Worm (Caenorhabditis elegans) whole organism, young adult: Measurements from ENCODE around the gene cut-3.

ENCODE experiments used
- B0019.2 ChIP-seq: fragments of 200-800 bp; sonication (Bioruptor generic); conservative IDR thresholded peaks from 2 replicates; pipeline ENCODE4 v1.3.6; 2022; ENCODE audit warnings: missing genetic modification reagents, missing genetic modification characterization, missing compliant biosample characterization
- B0261.1 ChIP-seq: sonication (generic microtip); optimal IDR thresholded peaks from 2 replicates; lab custom pipeline; 2016; ENCODE audit warnings: mild to moderate bottlenecking, missing genetic modification characterization, moderate library complexity, missing compliant biosample characterization
- B0336.3 ChIP-seq: fragments of 200-800 bp; sonication (Bioruptor generic); IDR thresholded peaks from 2 replicates; pipeline ENCODE4 v1.3.6; 2022; ENCODE audit warnings: missing genetic modification characterization, missing compliant biosample characterization
- C17E4.6 ChIP-seq: fragments of 200-800 bp; sonication (Bioruptor generic); IDR thresholded peaks from 2 replicates; pipeline ENCODE4 v1.3.6; 2022; ENCODE audit warnings: missing genetic modification reagents, missing genetic modification characterization, missing compliant biosample characterization
- F10E7.11 ChIP-seq: sonication (generic microtip); optimal IDR thresholded peaks from 2 replicates; lab custom pipeline; 2017; ENCODE audit warnings: mild to moderate bottlenecking, missing genetic modification characterization, moderate library complexity, missing compliant biosample characterization
- F49E8.2 ChIP-seq: sonication (generic microtip); optimal IDR thresholded peaks from 3 replicates; lab custom pipeline; 2017; ENCODE audit warnings: missing genetic modification characterization, mild to moderate bottlenecking, missing compliant biosample characterization, antibody characterized with exemption, moderate library complexity; ENCODE audit not compliant: insufficient read depth
- F55B11.4 ChIP-seq: sonication (generic microtip); optimal IDR thresholded peaks from 2 replicates; lab custom pipeline; 2016; ENCODE audit warnings: missing compliant biosample characterization, missing genetic modification characterization, borderline replicate concordance; ENCODE audit not compliant: insufficient read depth
- Y53G8AR.9 ChIP-seq: fragments of 200-800 bp; sonication (Bioruptor generic); conservative IDR thresholded peaks from 2 replicates; pipeline ENCODE4 v1.3.6; 2022; ENCODE audit warnings: missing genetic modification reagents, missing genetic modification characterization, missing compliant biosample characterization
- ZK185.1 ChIP-seq: sonication (generic microtip); optimal IDR thresholded peaks from 2 replicates; lab custom pipeline; 2016; ENCODE audit warnings: mild to moderate bottlenecking, missing genetic modification characterization, missing compliant biosample characterization; ENCODE audit not compliant: poor library complexity, severe bottlenecking
- ama-1 ChIP-seq, 3 experiments: fragments of 150-350 bp in 1 of 3; sonication (generic microtip) in 2 of 3; optimal IDR thresholded peaks; 2 replicates each; lab custom pipeline; 2014 to 2018; ENCODE audit warnings: missing biosample characterization in 2 of 3, missing genetic modification characterization in 2 of 3, missing genetic modification reagents in 2 of 3
- attf-5 ChIP-seq: fragments of 200-800 bp; sonication (Bioruptor generic); optimal IDR thresholded peaks from 2 replicates; lab custom pipeline; 2018; ENCODE audit warnings: mild to moderate bottlenecking, missing genetic modification characterization, missing compliant biosample characterization
- cebp-1 ChIP-seq, 2 experiments: fragments of 200-800 bp in 1 of 2; sonication (Bioruptor generic) in 1 of 2; sonication (generic microtip) in 1 of 2; IDR thresholded peaks in 1 of 2; optimal IDR thresholded peaks in 1 of 2; 2 replicates each; pipeline versions ENCODE4 v1.3.6 to Lab custom; 2017 to 2022; ENCODE audit warnings: missing compliant biosample characterization in 2 of 2, missing genetic modification characterization in 2 of 2, mild to moderate bottlenecking in 1 of 2, missing genetic modification reagents in 1 of 2, moderate library complexity in 1 of 2
- chd-7 ChIP-seq: sonication (generic microtip); optimal IDR thresholded peaks from 2 replicates; lab custom pipeline; 2016; ENCODE audit warnings: mild to moderate bottlenecking, missing genetic modification characterization, moderate library complexity, missing compliant biosample characterization
- die-1 ChIP-seq: sonication (generic microtip); optimal IDR thresholded peaks from 2 replicates; lab custom pipeline; 2016; ENCODE audit warnings: missing genotype, mild to moderate bottlenecking, missing genetic modification characterization, missing compliant biosample characterization
- ekl-4 ChIP-seq: fragments of 200-800 bp; sonication (Bioruptor generic); IDR thresholded peaks from 2 replicates; pipeline ENCODE4 v1.3.6; 2022; ENCODE audit warnings: missing genetic modification reagents, missing genetic modification characterization, missing compliant biosample characterization
- gei-17 ChIP-seq: fragments of 200-800 bp; sonication (Bioruptor generic); optimal IDR thresholded peaks from 2 replicates; lab custom pipeline; 2018; ENCODE audit warnings: mild to moderate bottlenecking, missing genetic modification characterization, missing compliant biosample characterization
- hmg-1.2 ChIP-seq: fragments of 200-800 bp; sonication (Bioruptor generic); IDR thresholded peaks from 2 replicates; pipeline ENCODE4 v1.3.6; 2022; ENCODE audit warnings: missing genetic modification reagents, missing genetic modification characterization, missing compliant biosample characterization
- lin-26 ChIP-seq: fragments of 200-800 bp; sonication (Bioruptor generic); IDR thresholded peaks from 2 replicates; pipeline ENCODE4 v1.3.6; 2022; ENCODE audit warnings: missing genetic modification reagents, missing genetic modification characterization, missing compliant biosample characterization
- lsl-1 ChIP-seq: fragments of 200-800 bp; sonication (Bioruptor generic); optimal IDR thresholded peaks from 2 replicates; lab custom pipeline; 2018; ENCODE audit warnings: mild to moderate bottlenecking, missing genetic modification characterization, moderate library complexity, missing compliant biosample characterization
- lsy-27 ChIP-seq: sonication (generic microtip); optimal IDR thresholded peaks from 2 replicates; lab custom pipeline; 2017; ENCODE audit warnings: missing genetic modification characterization, mild to moderate bottlenecking, missing compliant biosample characterization, antibody characterized with exemption, missing genotype, borderline replicate concordance; ENCODE audit not compliant: insufficient read depth
- madf-6 ChIP-seq: fragments of 200-800 bp; sonication (Bioruptor generic); IDR thresholded peaks from 2 replicates; pipeline ENCODE4 v1.3.6; 2022; ENCODE audit warnings: missing genetic modification reagents, missing genetic modification characterization, missing compliant biosample characterization
- mcd-1 ChIP-seq: fragments of 200-800 bp; sonication (Bioruptor generic); IDR thresholded peaks from 2 replicates; pipeline ENCODE4 v1.3.6; 2022; ENCODE audit warnings: missing genetic modification reagents, missing genetic modification characterization, missing compliant biosample characterization
- nhr-179 ChIP-seq: sonication (generic microtip); optimal IDR thresholded peaks from 2 replicates; lab custom pipeline; 2016; ENCODE audit warnings: mild to moderate bottlenecking, missing genetic modification characterization, missing compliant biosample characterization
- nhr-80 ChIP-seq: sonication (generic microtip); optimal IDR thresholded peaks from 2 replicates; lab custom pipeline; 2016; ENCODE audit warnings: missing genetic modification characterization, missing compliant biosample characterization
- snpc-1.3 ChIP-seq: sonication (generic microtip); optimal IDR thresholded peaks from 2 replicates; lab custom pipeline; 2017; ENCODE audit warnings: missing genetic modification characterization, mild to moderate bottlenecking, missing compliant biosample characterization, antibody characterized with exemption, moderate library complexity, missing genotype, missing genetic modification reagents; ENCODE audit not compliant: insufficient read depth
- somi-1 ChIP-seq: fragments of 200-800 bp; sonication (Bioruptor generic); optimal IDR thresholded peaks from 2 replicates; lab custom pipeline; 2018; ENCODE audit warnings: mild to moderate bottlenecking, missing genetic modification characterization, missing compliant biosample characterization
- ztf-25 ChIP-seq: fragments of 200-800 bp; sonication (Bioruptor generic); IDR thresholded peaks from 2 replicates; pipeline ENCODE4 v1.3.6; 2022; ENCODE audit warnings: missing genetic modification reagents, missing genetic modification characterization, missing compliant biosample characterization

cut-3 gene

DNA sequence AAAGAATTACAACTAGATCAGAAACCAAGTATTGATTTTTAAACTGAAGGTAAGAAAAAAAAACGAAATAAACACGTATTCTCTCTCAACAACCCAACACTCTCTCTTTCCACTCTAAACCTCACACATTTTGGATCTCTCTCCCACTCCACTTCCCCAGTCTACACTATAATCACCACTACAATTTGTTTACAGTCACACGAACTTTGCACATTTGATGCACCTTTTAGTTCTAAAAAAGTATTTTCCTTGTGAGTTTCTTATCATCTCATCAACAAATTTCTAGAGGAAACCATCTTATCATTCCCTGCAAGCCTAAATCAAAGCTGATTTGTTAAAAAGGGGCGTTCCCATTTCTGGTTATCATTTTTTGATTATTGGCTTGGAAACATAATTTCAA lies 37.9 kb upstream of the cut-3 start (continued):
- TF ChIP-seq ekl-4 (GFP tag; lab: Robert Waterston, UW): no peak
- TF ChIP-seq, all 124 proteins: peak for 6

DNA sequence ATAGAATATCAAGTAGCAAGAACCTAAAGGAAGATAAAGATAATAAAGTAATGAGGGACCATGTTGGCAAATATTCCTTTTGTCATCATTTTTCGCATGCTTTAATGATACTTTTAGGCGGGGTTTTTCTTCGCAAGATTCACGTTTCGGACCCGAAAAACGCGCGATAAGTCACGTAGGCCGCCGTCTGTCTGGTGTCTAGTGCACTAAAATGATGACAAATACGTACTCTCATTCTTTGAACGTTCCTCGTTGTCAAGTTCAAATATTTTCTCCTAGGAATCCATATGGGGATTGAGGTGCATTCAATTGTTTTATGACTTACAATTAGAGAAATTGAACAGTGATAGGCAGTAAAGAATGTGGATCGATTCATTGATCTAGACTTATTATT lies 37.2 kb upstream of the cut-3 start, which contains the start of gene taap-1:
Gene taap-1 (minus strand): TSS at position 79 of the 394 bp plus-strand sequence.
- 0 out of 2 replicates have a peak, but pooled peaks have one; percentile 25 for TF ChIP-seq madf-6
- TF ChIP-seq B0019.2: no peak
- no peak for TF ChIP-seq B0261.1 (tag; lab: Kevin White, UChicago)
- peak; percentile 11 for TF ChIP-seq ZK185.1 (tag; lab: Kevin White, UChicago)

DNA sequence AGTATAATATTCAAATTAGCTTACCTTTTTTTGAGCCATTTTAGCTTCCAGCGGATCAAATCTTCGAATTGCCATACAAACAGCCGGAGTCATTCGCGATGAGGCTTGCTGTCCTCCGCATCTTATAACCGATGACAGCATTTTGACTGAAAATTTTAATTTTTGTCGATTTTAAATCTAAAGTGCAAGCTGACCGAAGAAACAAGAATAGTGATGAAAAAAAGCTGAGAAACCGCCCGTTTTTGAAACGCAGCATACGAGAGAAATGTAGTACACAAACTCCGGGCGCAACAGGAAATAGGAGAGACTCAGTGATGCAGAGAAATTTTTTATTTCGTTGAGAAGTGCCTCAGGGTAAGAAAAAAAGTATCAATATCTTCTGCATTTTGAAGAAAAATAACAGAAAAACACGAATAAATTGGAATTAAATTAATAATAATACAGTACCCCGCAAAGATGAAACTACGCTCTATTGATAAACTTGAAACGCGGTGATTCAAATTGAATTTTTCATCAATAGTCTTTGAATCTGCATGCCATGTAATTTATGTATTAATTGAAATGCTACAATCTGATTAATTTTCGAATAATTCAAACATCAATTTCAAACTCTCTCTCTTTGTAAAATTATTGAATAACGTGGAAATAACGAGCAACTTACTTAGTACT lies 36.6 kb upstream of the cut-3 start:
- no peak for TF ChIP-seq F10E7.11 (tag; lab: Kevin White, UChicago)
- no peak for TF ChIP-seq cebp-1 (GFP tag; IDR thresholded peaks at IDR 0.05; lab: Robert Waterston, UW)
- TF ChIP-seq cebp-1 (tag; optimal IDR thresholded peaks at IDR 0.05; lab: Kevin White, UChicago): no peak
- peak; percentile 35 for TF ChIP-seq lsl-1
- TF ChIP-seq C17E4.6 (GFP tag; lab: Robert Waterston, UW): no peak
- peak; percentile 55; the same call in 1 of the 2 replicates for TF ChIP-seq hmg-1.2 (GFP tag; lab: Robert Waterston, UW)
- peak; percentile 43 for TF ChIP-seq attf-5 (GFP tag; lab: Kevin White, UChicago)
- peak; percentile 24 for TF ChIP-seq nhr-80 (tag; lab: Kevin White, UChicago)
- TF ChIP-seq ama-1 (optimal IDR thresholded peaks at IDR 0.05; lab: Kevin White, UChicago): peak; percentile 61
- TF ChIP-seq ama-1 (GFP tag; optimal IDR thresholded peaks at IDR 0.05; lab: Kevin White, UChicago): no peak
- TF ChIP-seq lsy-27: no peak
- peak; percentile 17; the same call in 1 of the 2 replicates for TF ChIP-seq mcd-1 (GFP tag; lab: Robert Waterston, UW)

DNA sequence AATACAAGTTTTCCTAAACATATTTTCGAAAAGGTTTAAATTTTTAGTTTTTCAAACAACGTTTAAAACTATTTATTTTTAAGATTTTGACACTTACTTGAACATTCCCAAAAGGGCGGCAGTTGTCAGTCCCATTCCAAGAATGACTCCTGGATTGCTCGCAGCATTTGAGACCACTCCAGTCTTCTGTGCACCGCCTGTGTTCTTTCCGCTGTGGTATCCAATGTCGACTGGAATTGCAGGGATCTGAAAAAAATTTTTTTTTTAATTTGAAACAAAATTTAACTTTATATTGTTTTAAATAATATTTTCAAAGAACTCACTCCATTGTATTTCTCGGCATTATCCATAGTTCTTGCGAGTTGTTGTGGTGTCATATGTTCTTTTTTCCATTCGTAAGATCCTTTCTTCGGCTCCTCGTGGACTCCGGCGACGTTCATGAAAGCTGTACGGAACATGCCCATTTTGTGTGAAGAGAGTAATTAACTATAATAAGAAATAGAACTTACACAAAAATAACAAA lies 35.2 kb upstream of the cut-3 start, which contains the start of gene M05D6.5:
Gene M05D6.5 (minus strand): TSS at position 473 of the 523 bp plus-strand sequence.
- no peak for TF ChIP-seq nhr-179 (tag; lab: Kevin White, UChicago)
- no peak for TF ChIP-seq hmg-1.2 (GFP tag; lab: Robert Waterston, UW)
- TF ChIP-seq F49E8.2 (tag; lab: Kevin White, UChicago): no peak
- TF ChIP-seq gei-17: no peak
- TF ChIP-seq ztf-25 (GFP tag; lab: Robert Waterston, UW): no peak
- TF ChIP-seq lin-26 (GFP tag; lab: Robert Waterston, UW): 0 out of 2 replicates have a peak, but pooled peaks have one; percentile 8
- 0 out of 2 replicates have a peak, but pooled peaks have one; percentile 13 for TF ChIP-seq B0336.3 (GFP tag; lab: Robert Waterston, UW)
- TF ChIP-seq snpc-1.3 (tag; lab: Kevin White, UChicago): no peak
- TF ChIP-seq ZK185.1 (tag; lab: Kevin White, UChicago): no peak
- TF ChIP-seq chd-7 (tag; lab: Kevin White, UChicago): no peak
- 0 out of 2 replicates have a peak, but pooled peaks have one; percentile 40 for TF ChIP-seq ekl-4 (GFP tag; lab: Robert Waterston, UW)
- no peak for TF ChIP-seq somi-1 (GFP tag; lab: Kevin White, UChicago)
- no peak for TF ChIP-seq F10E7.11 (tag; lab: Kevin White, UChicago)
- 0 out of 2 replicates have a peak, but pooled peaks have one; percentile 13 for TF ChIP-seq Y53G8AR.9 (GFP tag; lab: Robert Waterston, UW)
- no peak for TF ChIP-seq F55B11.4 (tag; lab: Kevin White, UChicago)
- no peak for TF ChIP-seq die-1 (tag; lab: Kevin White, UChicago)
- TF ChIP-seq ama-1 (optimal IDR thresholded peaks at IDR 0.05; lab: Kevin White, UChicago): peak; percentile 83
- no peak for TF ChIP-seq ama-1 (GFP tag; optimal IDR thresholded peaks at IDR 0.05; lab: Kevin White, UChicago)
